Fruit fly (Drosophila melanogaster) whole organism, embryonic: ENCODE measurements around the gene osk.

Source experiments
- Antp ChIP-seq: fragments of 200-800 bp; sonication (Bioruptor generic); optimal IDR thresholded peaks from 3 replicates; lab custom pipeline; 2016; ENCODE audit warnings: missing biosample characterization, missing genetic modification characterization
- Atf3 ChIP-seq: fragments of 200-800 bp; sonication (Bioruptor generic); optimal IDR thresholded peaks from 3 replicates; lab custom pipeline; 2016; ENCODE audit warnings: missing biosample characterization, missing genetic modification characterization
- B-H2 ChIP-seq: fragments of 200-800 bp; sonication (Bioruptor generic); optimal IDR thresholded peaks from 2 replicates; lab custom pipeline; 2018; ENCODE audit warnings: missing biosample characterization, mild to moderate bottlenecking, missing genetic modification characterization
- Blimp-1 ChIP-seq: fragments of 200-800 bp; sonication (Bioruptor generic); optimal IDR thresholded peaks from 3 replicates; lab custom pipeline; 2018; ENCODE audit warnings: missing biosample characterization, missing genetic modification characterization, mild to moderate bottlenecking, moderate library complexity, missing genetic modification reagents
- CG12155 ChIP-seq: fragments of 200-800 bp; sonication (Bioruptor generic); optimal IDR thresholded peaks from 3 replicates; lab custom pipeline; 2016; ENCODE audit warnings: missing biosample characterization, missing genetic modification characterization
- CG16815 ChIP-seq: fragments of 200-800 bp; sonication (Bioruptor generic); optimal IDR thresholded peaks from 3 replicates; lab custom pipeline; 2017; ENCODE audit warnings: missing biosample characterization, mild to moderate bottlenecking, missing genetic modification characterization
- CG17361 ChIP-seq: fragments of 200-800 bp; sonication (Bioruptor generic); IDR thresholded peaks from 3 replicates; pipeline ENCODE4 v1.3.6; 2022; ENCODE audit warnings: missing biosample characterization, missing genetic modification characterization
- CG17802 ChIP-seq: fragments of 200-800 bp; sonication (Bioruptor generic); optimal IDR thresholded peaks from 2 replicates; lab custom pipeline; 2018; ENCODE audit warnings: missing biosample characterization, mild to moderate bottlenecking, missing genetic modification characterization, moderate library complexity
- CG18599 ChIP-seq: fragments of 200-800 bp; sonication (Bioruptor generic); optimal IDR thresholded peaks from 3 replicates; lab custom pipeline; 2017; ENCODE audit warnings: missing biosample characterization, missing genetic modification characterization, mild to moderate bottlenecking, moderate library complexity, missing genetic modification reagents
- CG2889 ChIP-seq: fragments of 200-800 bp; sonication (Bioruptor generic); IDR thresholded peaks from 3 replicates; pipeline ENCODE4 v1.3.6; 2022; ENCODE audit warnings: missing biosample characterization, missing genetic modification characterization
- CG31388 ChIP-seq: fragments of 200-800 bp; sonication (Bioruptor generic); optimal IDR thresholded peaks from 2 replicates; lab custom pipeline; 2016; ENCODE audit warnings: missing biosample characterization, missing genetic modification characterization
- CG3163 ChIP-seq: fragments of 200-800 bp; sonication (Bioruptor generic); optimal IDR thresholded peaks from 3 replicates; lab custom pipeline; 2016; ENCODE audit warnings: missing biosample characterization, missing genetic modification characterization
- CG4360 ChIP-seq: fragments of 200-800 bp; sonication (Bioruptor generic); IDR thresholded peaks from 2 replicates; pipeline ENCODE4 v1.3.6; 2022; ENCODE audit warnings: missing biosample characterization, missing genetic modification characterization
- CG4820 ChIP-seq: fragments of 200-800 bp; sonication (Bioruptor generic); optimal IDR thresholded peaks from 3 replicates; lab custom pipeline; 2016; ENCODE audit warnings: missing biosample characterization, missing genetic modification characterization
- CG6791 ChIP-seq: fragments of 200-800 bp; sonication (Bioruptor generic); IDR thresholded peaks from 3 replicates; pipeline ENCODE4 v1.3.6; 2022; ENCODE audit warnings: missing biosample characterization, missing genetic modification characterization; ENCODE audit not compliant: partially characterized antibody
- CG6854 ChIP-seq: fragments of 200-800 bp; sonication (Bioruptor generic); optimal IDR thresholded peaks from 3 replicates; lab custom pipeline; 2017; ENCODE audit warnings: missing biosample characterization, mild to moderate bottlenecking, missing genetic modification characterization
- CG8089 ChIP-seq: fragments of 200-800 bp; sonication (Bioruptor generic); optimal IDR thresholded peaks from 3 replicates; lab custom pipeline; 2016; ENCODE audit warnings: missing biosample characterization, missing genetic modification characterization
- CG8388 ChIP-seq: fragments of 200-800 bp; sonication (Bioruptor generic); optimal IDR thresholded peaks from 2 replicates; lab custom pipeline; 2019; ENCODE audit warnings: missing biosample characterization, mild to moderate bottlenecking, missing genetic modification characterization, moderate library complexity
- Dbx ChIP-seq: fragments of 200-800 bp; sonication (Bioruptor generic); IDR thresholded peaks from 3 replicates; pipeline ENCODE4 v1.3.6; 2022; ENCODE audit warnings: missing biosample characterization, missing genetic modification characterization
- Dp ChIP-seq: fragments of 200-800 bp; sonication (Bioruptor generic); optimal IDR thresholded peaks from 2 replicates; lab custom pipeline; 2018; ENCODE audit warnings: missing biosample characterization, mild to moderate bottlenecking, missing genetic modification characterization, moderate library complexity
- Hr3 ChIP-seq: fragments of 200-800 bp; sonication (Bioruptor generic); optimal IDR thresholded peaks from 3 replicates; lab custom pipeline; 2016; ENCODE audit warnings: missing biosample characterization, missing genetic modification characterization
- Meics ChIP-seq: fragments of 200-800 bp; sonication (Bioruptor generic); optimal IDR thresholded peaks from 2 replicates; lab custom pipeline; 2017; ENCODE audit warnings: missing biosample characterization, mild to moderate bottlenecking, missing genetic modification characterization
- NFAT ChIP-seq: fragments of 200-800 bp; sonication (Bioruptor generic); IDR thresholded peaks from 2 replicates; pipeline ENCODE4 v1.3.6; 2022; ENCODE audit warnings: missing biosample characterization, missing genetic modification characterization
- Oaz ChIP-seq: fragments of 200-800 bp; sonication (Bioruptor generic); IDR thresholded peaks from 2 replicates; pipeline ENCODE4 v1.3.6; 2022; ENCODE audit warnings: missing biosample characterization, missing genetic modification characterization
- Opbp ChIP-seq: fragments of 200-800 bp; sonication (Bioruptor generic); IDR thresholded peaks from 3 replicates; pipeline ENCODE4 v1.3.6; 2022; ENCODE audit warnings: missing biosample characterization, missing genetic modification characterization; ENCODE audit not compliant: partially characterized antibody
- Optix ChIP-seq: fragments of 200-800 bp; sonication (Bioruptor generic); IDR thresholded peaks from 3 replicates; pipeline ENCODE4 v1.3.6; 2022; ENCODE audit warnings: missing biosample characterization, missing genetic modification characterization
- Scr ChIP-seq: fragments of 200-800 bp; sonication (Bioruptor generic); IDR thresholded peaks from 2 replicates; pipeline ENCODE4 v1.3.6; 2022; ENCODE audit warnings: missing biosample characterization, missing genetic modification characterization; ENCODE audit not compliant: partially characterized antibody
- Six4 ChIP-seq: fragments of 200-800 bp; sonication (Bioruptor generic); optimal IDR thresholded peaks from 2 replicates; lab custom pipeline; 2016; ENCODE audit warnings: missing biosample characterization, missing genetic modification characterization
- Usf ChIP-seq: fragments of 200-800 bp; sonication (Bioruptor generic); optimal IDR thresholded peaks from 2 replicates; lab custom pipeline; 2017; ENCODE audit warnings: missing genotype, missing biosample characterization, missing genetic modification characterization
- ase ChIP-seq: fragments of 200-800 bp; sonication (Bioruptor generic); IDR thresholded peaks from 3 replicates; pipeline ENCODE4 v1.3.6; 2022; ENCODE audit warnings: missing biosample characterization, missing genetic modification characterization
- bbx ChIP-seq: fragments of 200-800 bp; sonication (Bioruptor generic); IDR thresholded peaks from 2 replicates; pipeline ENCODE4 v1.3.6; 2022; ENCODE audit warnings: missing biosample characterization, missing genetic modification characterization; ENCODE audit not compliant: partially characterized antibody
- cwo ChIP-seq: fragments of 200-800 bp; sonication (Bioruptor generic); optimal IDR thresholded peaks from 3 replicates; lab custom pipeline; 2017; ENCODE audit warnings: missing biosample characterization, missing genetic modification characterization, mild to moderate bottlenecking, moderate library complexity, missing genetic modification reagents
- disco-r ChIP-seq: fragments of 200-800 bp; sonication (Bioruptor generic); optimal IDR thresholded peaks from 2 replicates; lab custom pipeline; 2016; ENCODE audit warnings: missing biosample characterization, missing genetic modification characterization
- dm ChIP-seq: fragments of 200-800 bp; sonication (Bioruptor generic); optimal IDR thresholded peaks from 3 replicates; lab custom pipeline; 2016; ENCODE audit warnings: missing biosample characterization, missing genetic modification characterization
- fd3F ChIP-seq: fragments of 200-800 bp; sonication (Bioruptor generic); optimal IDR thresholded peaks from 2 replicates; lab custom pipeline; 2018; ENCODE audit warnings: missing biosample characterization, mild to moderate bottlenecking, missing genetic modification characterization, moderate library complexity
- fd96Cb ChIP-seq: fragments of 200-800 bp; sonication (Bioruptor generic); optimal IDR thresholded peaks from 2 replicates; lab custom pipeline; 2018; ENCODE audit warnings: missing biosample characterization, mild to moderate bottlenecking, missing genetic modification characterization, moderate library complexity
- gsb ChIP-seq: fragments of 200-800 bp; sonication (Bioruptor generic); IDR thresholded peaks from 2 replicates; pipeline ENCODE4 v1.3.6; 2022; ENCODE audit warnings: missing biosample characterization, missing genetic modification characterization
- prd ChIP-seq, 3 experiments: fragments of >200 bp in 2 of 3; fragments of 200-800 bp in 1 of 3; sonication (Bioruptor generic) in 1 of 3; optimal IDR thresholded peaks in 2 of 3; IDR thresholded peaks in 1 of 3; 2 replicates in 2 of 3; 3 replicates in 1 of 3; pipeline versions ENCODE4 v1.3.6 to Lab custom; 2017 to 2022; ENCODE audit warnings: missing biosample characterization in 1 of 3, missing genetic modification characterization in 1 of 3
- pros ChIP-seq: fragments of 200-800 bp; sonication (Bioruptor generic); optimal IDR thresholded peaks from 3 replicates; lab custom pipeline; 2019; ENCODE audit warnings: missing biosample characterization, mild to moderate bottlenecking, missing genetic modification characterization, moderate library complexity
- psq ChIP-seq: fragments of 200-800 bp; sonication (Bioruptor generic); optimal IDR thresholded peaks from 2 replicates; lab custom pipeline; 2017; ENCODE audit warnings: missing biosample characterization, missing genetic modification characterization
- pzg ChIP-seq: fragments of 200-800 bp; sonication (Bioruptor generic); optimal IDR thresholded peaks from 3 replicates; lab custom pipeline; 2018; ENCODE audit warnings: missing biosample characterization, mild to moderate bottlenecking, missing genetic modification characterization, moderate library complexity
- ranshi ChIP-seq: fragments of 200-800 bp; sonication (Bioruptor generic); IDR thresholded peaks from 2 replicates; pipeline ENCODE4 v1.3.6; 2022; ENCODE audit warnings: missing biosample characterization, missing genetic modification characterization
- seq ChIP-seq: fragments of 200-800 bp; sonication (Bioruptor generic); IDR thresholded peaks from 2 replicates; pipeline ENCODE4 v1.3.6; 2022; ENCODE audit warnings: missing biosample characterization, missing genetic modification characterization
- shn ChIP-seq: fragments of 200-800 bp; sonication (Bioruptor generic); optimal IDR thresholded peaks from 3 replicates; lab custom pipeline; 2016; ENCODE audit warnings: missing biosample characterization, missing genetic modification characterization
- sna ChIP-seq: fragments of 200-800 bp; sonication (Bioruptor generic); IDR thresholded peaks from 2 replicates; pipeline ENCODE4 v1.3.6; 2022; ENCODE audit warnings: missing biosample characterization, missing genetic modification characterization; ENCODE audit not compliant: partially characterized antibody
- tap ChIP-seq: fragments of 200-800 bp; optimal IDR thresholded peaks from 3 replicates; lab custom pipeline; 2019; ENCODE audit warnings: missing biosample characterization, mild to moderate bottlenecking, missing genetic modification characterization, moderate library complexity
- trem ChIP-seq: fragments of 200-800 bp; optimal IDR thresholded peaks from 3 replicates; lab custom pipeline; 2019; ENCODE audit warnings: missing biosample characterization, mild to moderate bottlenecking, missing genetic modification characterization, moderate library complexity
- yki ChIP-seq: fragments of >200 bp; optimal IDR thresholded peaks from 3 replicates; lab custom pipeline; 2018

osk gene

DNA sequence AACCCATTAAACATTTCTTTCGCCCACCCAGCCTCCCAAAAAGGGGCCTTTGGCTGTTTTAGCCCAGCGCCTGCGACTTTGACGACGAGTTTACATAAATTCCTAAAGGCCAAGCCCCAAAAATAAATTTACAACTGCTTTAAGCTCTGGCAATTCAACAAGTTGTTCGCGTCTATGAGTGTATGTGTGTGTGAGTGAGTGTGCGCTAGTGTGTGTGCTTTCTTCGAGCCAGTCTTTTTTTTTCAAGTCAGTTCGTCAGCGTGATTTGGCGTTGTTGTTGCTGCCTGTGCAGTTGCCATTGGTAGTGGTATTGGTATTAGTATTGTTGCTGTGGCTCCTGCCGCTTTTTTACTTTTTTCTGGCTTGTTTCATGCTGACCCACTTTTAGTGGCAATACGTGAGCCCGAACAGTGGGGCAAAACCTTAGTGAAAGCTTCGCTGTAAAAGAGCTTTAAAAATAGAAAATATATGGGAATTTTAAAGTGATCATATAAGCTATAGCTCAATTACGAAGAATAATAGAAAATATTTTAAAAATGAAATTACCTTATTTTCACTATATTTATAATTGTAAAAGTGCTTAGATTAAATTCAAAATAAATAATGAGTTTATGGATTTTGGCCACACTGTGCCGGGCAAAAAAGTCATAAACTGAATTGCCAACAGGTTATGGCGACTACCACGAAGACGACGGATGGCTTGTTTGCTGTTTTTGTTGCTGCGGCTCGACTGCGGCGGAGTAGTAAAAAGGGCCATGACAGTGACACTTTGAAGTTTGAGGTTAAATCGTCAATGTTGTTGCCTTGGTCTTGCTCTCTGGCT, 10.8 kb downstream of the osk start (continued):
- peak; percentile 67 for TF ChIP-seq CG4820 (GFP tag; lab: Kevin White, UChicago)
- TF ChIP-seq Meics (GFP tag; lab: Kevin White, UChicago), result peak; percentile 78
- TF ChIP-seq sna (GFP tag; lab: Robert Waterston, UW), result no peak
- TF ChIP-seq NFAT, result peak; percentile 53; the same call in 1 of the 2 replicates
- no peak for TF ChIP-seq disco-r
- TF ChIP-seq Antp (GFP tag; lab: Kevin White, UChicago), result no peak
- TF ChIP-seq CG16815 (GFP tag; lab: Kevin White, UChicago), result peak; percentile 55
- TF ChIP-seq Blimp-1 (GFP tag; lab: Kevin White, UChicago), result peak; percentile 84
- TF ChIP-seq prd (optimal IDR thresholded peaks at IDR 0.05; lab: Kevin White, UChicago), result no peak
- TF ChIP-seq prd (GFP tag; IDR thresholded peaks at IDR 0.05; lab: Robert Waterston, UW), result peak; percentile 83
- no peak for TF ChIP-seq Dp (GFP tag; lab: Kevin White, UChicago)
- TF ChIP-seq Hr3 (GFP tag; lab: Kevin White, UChicago), result peak; percentile 83
- peak; percentile 44; the same call in 1 of the 2 replicates for TF ChIP-seq bbx
- peak; percentile 80 for TF ChIP-seq pros (GFP tag; lab: Kevin White, UChicago)
- no peak for TF ChIP-seq Atf3 (GFP tag; lab: Kevin White, UChicago)
- TF ChIP-seq B-H2 (GFP tag; lab: Kevin White, UChicago), result no peak
- peak; percentile 53 for TF ChIP-seq CG4360 (GFP tag; lab: Robert Waterston, UW)
- peak; percentile 80 for TF ChIP-seq tap
- TF ChIP-seq trem (tag; lab: Kevin White, UChicago), result peak; percentile 66
- peak; percentile 41 for TF ChIP-seq gsb (GFP tag; lab: Robert Waterston, UW)
- TF ChIP-seq Six4 (GFP tag; lab: Kevin White, UChicago), result peak; percentile 80
- TF ChIP-seq CG18599, result peak; percentile 84
- TF ChIP-seq yki (lab: Kevin White, UChicago), result no peak
- TF ChIP-seq CG17361 (GFP tag; lab: Robert Waterston, UW), result peak; percentile 92
- no peak for TF ChIP-seq Dbx (GFP tag; lab: Robert Waterston, UW)
- peak; percentile 70 for TF ChIP-seq Oaz
- no peak for TF ChIP-seq dm (GFP tag; lab: Kevin White, UChicago)
- TF ChIP-seq CG12155 (GFP tag; lab: Kevin White, UChicago), result peak; percentile 43
- peak; percentile 70 for TF ChIP-seq fd3F
- TF ChIP-seq Usf (GFP tag; lab: Kevin White, UChicago), result peak; percentile 63
- peak; percentile 27 for TF ChIP-seq CG31388 (GFP tag; lab: Kevin White, UChicago)
- TF ChIP-seq fd96Cb (tag; lab: Kevin White, UChicago), result peak; percentile 84
- no peak for TF ChIP-seq CG3163 (GFP tag; lab: Kevin White, UChicago)
- TF ChIP-seq CG6854 (GFP tag; lab: Kevin White, UChicago), result peak; percentile 41
- no peak for TF ChIP-seq CG8089 (GFP tag; lab: Kevin White, UChicago)
- peak; percentile 91 for TF ChIP-seq CG8388
- TF ChIP-seq seq (GFP tag; lab: Robert Waterston, UW), result peak; percentile 83
- no peak for TF ChIP-seq Scr
- peak; percentile 75 for TF ChIP-seq ranshi (GFP tag; lab: Robert Waterston, UW)
- peak; percentile 62 for TF ChIP-seq psq (GFP tag; lab: Kevin White, UChicago)
- TF ChIP-seq cwo (GFP tag; lab: Kevin White, UChicago), result peak; percentile 69
- no peak for TF ChIP-seq pzg (GFP tag; lab: Kevin White, UChicago)
- peak; percentile 54 for TF ChIP-seq CG17802 (tag; lab: Kevin White, UChicago)
- no peak; the same call in 2 of the 3 replicates for TF ChIP-seq Opbp (GFP tag; lab: Robert Waterston, UW)
- no peak for TF ChIP-seq CG6791 (GFP tag; lab: Robert Waterston, UW)
- 0 out of 3 replicates have a peak, but pooled peaks have one; percentile 51 for TF ChIP-seq ase (GFP tag; lab: Robert Waterston, UW)
- TF ChIP-seq shn (GFP tag; lab: Kevin White, UChicago), result no peak
- peak; percentile 46; the same call in 1 of the 3 replicates for TF ChIP-seq Optix (GFP tag; lab: Robert Waterston, UW)
- peak; percentile 55; the same call in 1 of the 3 replicates for TF ChIP-seq CG2889 (GFP tag; lab: Robert Waterston, UW)
